Worm (Caenorhabditis elegans) whole organism, midembryonic: ENCODE measurements around the gene kcnl-1.

Source experiments
- T22C8.4 ChIP-seq: fragments of 200-800 bp; sonication (Bioruptor generic); IDR thresholded peaks from 2 replicates; pipeline ENCODE4 v1.3.6; 2022; ENCODE audit warnings: missing genetic modification characterization, missing compliant biosample characterization
- cog-1 ChIP-seq: sonication (generic microtip); optimal IDR thresholded peaks from 2 replicates; lab custom pipeline; 2016; ENCODE audit warnings: missing genetic modification characterization, missing compliant biosample characterization
- flt-1 ChIP-seq: fragments of 200-800 bp; sonication (Bioruptor generic); IDR thresholded peaks from 2 replicates; pipeline ENCODE4 v1.3.6; 2022; ENCODE audit warnings: missing genetic modification characterization, missing compliant biosample characterization
- klf-2 ChIP-seq: fragments of 200-800 bp; sonication (Bioruptor generic); conservative IDR thresholded peaks from 2 replicates; pipeline ENCODE4 v1.3.6; 2022; ENCODE audit warnings: missing genetic modification reagents, missing genetic modification characterization, missing compliant biosample characterization
- med-1 ChIP-seq: sonication (generic microtip); optimal IDR thresholded peaks from 2 replicates; lab custom pipeline; 2017; ENCODE audit warnings: missing genetic modification characterization, mild to moderate bottlenecking, missing compliant biosample characterization, antibody characterized with exemption, missing genetic modification reagents; ENCODE audit not compliant: insufficient read depth
- ref-1 ChIP-seq: fragments of 200-800 bp; sonication (Bioruptor generic); conservative IDR thresholded peaks from 2 replicates; pipeline ENCODE4 v1.3.6; 2022; ENCODE audit warnings: missing genetic modification reagents, missing genetic modification characterization, missing compliant biosample characterization
- tab-1 ChIP-seq: fragments of 200-800 bp; sonication (Bioruptor generic); IDR thresholded peaks from 2 replicates; pipeline ENCODE4 v1.3.6; 2022; ENCODE audit warnings: missing genetic modification characterization, missing compliant biosample characterization
- ztf-23 ChIP-seq: fragments of 200-800 bp; sonication (Bioruptor generic); IDR thresholded peaks from 2 replicates; pipeline ENCODE4 v1.3.6; 2022; ENCODE audit warnings: missing genetic modification reagents, missing genetic modification characterization, missing compliant biosample characterization
- ztf-29 ChIP-seq: fragments of 200-800 bp; sonication (Bioruptor generic); IDR thresholded peaks from 2 replicates; pipeline ENCODE4 v1.3.6; 2022; ENCODE audit warnings: missing genetic modification reagents, missing genetic modification characterization, missing compliant biosample characterization

The kcnl-1 gene

ce11 chrV:19636194-19636584, 71.0 kb downstream of the kcnl-1 start:
- TF ChIP-seq klf-2 (GFP tag; lab: Robert Waterston, UW): no peak
- TF ChIP-seq med-1: no peak
- TF ChIP-seq ref-1: no peak
- no peak for TF ChIP-seq cog-1 (tag; lab: Kevin White, UChicago)
- no peak for TF ChIP-seq ztf-23 (GFP tag; lab: Robert Waterston, UW)
- no peak for TF ChIP-seq T22C8.4 (GFP tag; lab: Robert Waterston, UW)
- TF ChIP-seq tab-1 (GFP tag; lab: Robert Waterston, UW): no peak
- no peak for TF ChIP-seq ztf-29

ce11 chrV:19637890-19638289, 72.7 kb downstream of the kcnl-1 start:
- TF ChIP-seq ref-1 (no peak), ztf-29 (no peak), cog-1 (tag; lab: Kevin White, UChicago) (no peak), klf-2 (GFP tag; lab: Robert Waterston, UW) (no peak), tab-1 (GFP tag; lab: Robert Waterston, UW) (no peak), T22C8.4 (GFP tag; lab: Robert Waterston, UW) (no peak), ztf-23 (GFP tag; lab: Robert Waterston, UW) (no peak), flt-1 (GFP tag; lab: Robert Waterston, UW) (no peak), med-1 (no peak)

ce11 chrV:19640808-19641207, 75.6 kb downstream of the kcnl-1 start, which contains the start of gene Y43F8C.6:
Y43F8C.6 (minus strand) TSS chrV:19640908.
- no peak for TF ChIP-seq med-1
- TF ChIP-seq ztf-29: no peak
- TF ChIP-seq ztf-23 (GFP tag; lab: Robert Waterston, UW): no peak
- TF ChIP-seq flt-1 (GFP tag; lab: Robert Waterston, UW): no peak
- no peak for TF ChIP-seq T22C8.4 (GFP tag; lab: Robert Waterston, UW)
- TF ChIP-seq cog-1 (tag; lab: Kevin White, UChicago): no peak
- no peak for TF ChIP-seq tab-1 (GFP tag; lab: Robert Waterston, UW)
- no peak for TF ChIP-seq klf-2 (GFP tag; lab: Robert Waterston, UW)
- TF ChIP-seq ref-1: no peak

ce11 chrV:19643015-19643414, 77.8 kb downstream of the kcnl-1 start:
- TF ChIP-seq ztf-29: peak; percentile 98
- TF ChIP-seq ztf-23 (GFP tag; lab: Robert Waterston, UW): peak; percentile 98
- peak; percentile 94 for TF ChIP-seq med-1
- TF ChIP-seq T22C8.4 (GFP tag; lab: Robert Waterston, UW): peak; percentile 97
- peak; percentile 99 for TF ChIP-seq tab-1 (GFP tag; lab: Robert Waterston, UW)
- TF ChIP-seq cog-1 (tag; lab: Kevin White, UChicago): peak; percentile 100
- TF ChIP-seq ref-1: peak; percentile 99
- peak; percentile 99 for TF ChIP-seq flt-1 (GFP tag; lab: Robert Waterston, UW)
- TF ChIP-seq klf-2 (GFP tag; lab: Robert Waterston, UW): peak; percentile 97

ce11 chrV:19643903-19644302, 78.7 kb downstream of the kcnl-1 start, which contains the start of the genes Y43F8C.7 and mrps-28:
Y43F8C.7 (minus strand) TSS chrV:19644030.
mrps-28 (plus strand) TSS chrV:19644239.
- TF ChIP-seq klf-2 (GFP tag; lab: Robert Waterston, UW): no peak
- peak; percentile 88 for TF ChIP-seq T22C8.4 (GFP tag; lab: Robert Waterston, UW)
- no peak for TF ChIP-seq flt-1 (GFP tag; lab: Robert Waterston, UW)
- no peak for TF ChIP-seq cog-1 (tag; lab: Kevin White, UChicago)
- TF ChIP-seq ref-1: no peak
- TF ChIP-seq ztf-23 (GFP tag; lab: Robert Waterston, UW): no peak
- TF ChIP-seq med-1: no peak
- TF ChIP-seq ztf-29: no peak

ce11 chrV:19645572-19646155, 80.5 kb downstream of the kcnl-1 start, which contains the start of gene Y43F8C.9:
Y43F8C.9 (plus strand) TSS chrV:19646105.
- TF ChIP-seq ref-1 (no peak), tab-1 (GFP tag; lab: Robert Waterston, UW) (no peak), ztf-29 (no peak), T22C8.4 (GFP tag; lab: Robert Waterston, UW) (no peak), klf-2 (GFP tag; lab: Robert Waterston, UW) (no peak), ztf-23 (GFP tag; lab: Robert Waterston, UW) (no peak), flt-1 (GFP tag; lab: Robert Waterston, UW) (no peak), cog-1 (tag; lab: Kevin White, UChicago) (no peak), med-1 (no peak)

ce11 chrV:19655151-19655550, 90.0 kb downstream of the kcnl-1 start, which contains the start of gene dmd-3:
dmd-3 (minus strand) TSS chrV:19655251.
- no peak for TF ChIP-seq med-1
- TF ChIP-seq tab-1 (GFP tag; lab: Robert Waterston, UW): no peak
- no peak for TF ChIP-seq klf-2 (GFP tag; lab: Robert Waterston, UW)
- no peak for TF ChIP-seq ztf-29
- no peak for TF ChIP-seq cog-1 (tag; lab: Kevin White, UChicago)
- no peak for TF ChIP-seq flt-1 (GFP tag; lab: Robert Waterston, UW)
- TF ChIP-seq T22C8.4 (GFP tag; lab: Robert Waterston, UW): no peak
- no peak for TF ChIP-seq ref-1
- no peak for TF ChIP-seq ztf-23 (GFP tag; lab: Robert Waterston, UW)
